Worm (Caenorhabditis elegans) whole organism, young adult: ENCODE results near the gene uncp-18.

Experiments
- C06A6.2 ChIP-seq: fragments of 200-800 bp; sonication (Bioruptor generic); conservative IDR thresholded peaks from 2 replicates; pipeline ENCODE4 v1.3.6; 2022; ENCODE audit warnings: missing genetic modification characterization, missing compliant biosample characterization
- F22D6.2 ChIP-seq: sonication (generic microtip); optimal IDR thresholded peaks from 2 replicates; lab custom pipeline; 2016; ENCODE audit warnings: mild to moderate bottlenecking, missing genetic modification characterization, missing compliant biosample characterization
- F33H1.4 ChIP-seq: fragments of 200-800 bp; sonication (Bioruptor generic); IDR thresholded peaks from 2 replicates; pipeline ENCODE4 v1.3.6; 2022; ENCODE audit warnings: missing genetic modification reagents, missing genetic modification characterization, missing compliant biosample characterization
- K11D2.4 ChIP-seq: fragments of 200-800 bp; sonication (Bioruptor generic); IDR thresholded peaks from 2 replicates; pipeline ENCODE4 v1.3.6; 2022; ENCODE audit warnings: missing genetic modification reagents, missing genetic modification characterization, missing compliant biosample characterization
- Y53G8AR.9 ChIP-seq: fragments of 200-800 bp; sonication (Bioruptor generic); conservative IDR thresholded peaks from 2 replicates; pipeline ENCODE4 v1.3.6; 2022; ENCODE audit warnings: missing genetic modification reagents, missing genetic modification characterization, missing compliant biosample characterization
- ama-1 ChIP-seq, 3 experiments: fragments of 150-350 bp in 1 of 3; sonication (generic microtip) in 2 of 3; optimal IDR thresholded peaks; 2 replicates each; lab custom pipeline; 2014 to 2018; ENCODE audit warnings: missing biosample characterization in 2 of 3, missing genetic modification characterization in 2 of 3, missing genetic modification reagents in 2 of 3
- aptf-2 ChIP-seq: fragments of 200-800 bp; sonication (Bioruptor generic); conservative IDR thresholded peaks from 2 replicates; pipeline ENCODE4 v1.3.6; 2022; ENCODE audit warnings: missing genetic modification reagents, missing genetic modification characterization, missing compliant biosample characterization
- aptf-3 ChIP-seq: fragments of 200-800 bp; sonication (Bioruptor generic); IDR thresholded peaks from 2 replicates; pipeline ENCODE4 v1.3.6; 2022; ENCODE audit warnings: missing genetic modification characterization, missing compliant biosample characterization
- attf-5 ChIP-seq: fragments of 200-800 bp; sonication (Bioruptor generic); optimal IDR thresholded peaks from 2 replicates; lab custom pipeline; 2018; ENCODE audit warnings: mild to moderate bottlenecking, missing genetic modification characterization, missing compliant biosample characterization
- bed-1 ChIP-seq: fragments of 200-800 bp; sonication (Bioruptor generic); IDR thresholded peaks from 2 replicates; pipeline ENCODE4 v1.3.6; 2022; ENCODE audit warnings: missing genetic modification reagents, missing genetic modification characterization, missing compliant biosample characterization
- ccch-3 ChIP-seq: fragments of 200-800 bp; sonication (Bioruptor generic); optimal IDR thresholded peaks from 2 replicates; lab custom pipeline; 2018; ENCODE audit warnings: mild to moderate bottlenecking, missing genetic modification characterization, missing compliant biosample characterization
- ceh-27 ChIP-seq: fragments of 200-800 bp; sonication (Bioruptor generic); optimal IDR thresholded peaks from 2 replicates; lab custom pipeline; 2018; ENCODE audit warnings: mild to moderate bottlenecking, missing genetic modification characterization, moderate library complexity, missing compliant biosample characterization
- ceh-40 ChIP-seq: fragments of 200-800 bp; sonication (Bioruptor generic); IDR thresholded peaks from 2 replicates; pipeline ENCODE4 v1.3.6; 2022; ENCODE audit warnings: missing genetic modification characterization, missing compliant biosample characterization
- efl-1 ChIP-seq: fragments of 150-350 bp; optimal IDR thresholded peaks from 2 replicates; lab custom pipeline; 2014; ENCODE audit warnings: missing biosample characterization, missing genetic modification reagents, missing genetic modification characterization
- hmg-1.2 ChIP-seq: fragments of 200-800 bp; sonication (Bioruptor generic); IDR thresholded peaks from 2 replicates; pipeline ENCODE4 v1.3.6; 2022; ENCODE audit warnings: missing genetic modification reagents, missing genetic modification characterization, missing compliant biosample characterization
- hrde-1 ChIP-seq: sonication (generic microtip); optimal IDR thresholded peaks from 2 replicates; lab custom pipeline; 2016; ENCODE audit warnings: missing genetic modification characterization, mild to moderate bottlenecking, missing compliant biosample characterization, moderate library complexity, missing genotype, missing genetic modification reagents, borderline replicate concordance
- let-607 ChIP-seq, 2 experiments: fragments of 200-800 bp in 1 of 2; sonication (Bioruptor generic) in 1 of 2; sonication (generic microtip) in 1 of 2; optimal IDR thresholded peaks; 2 replicates each; lab custom pipeline; 2016 to 2018; ENCODE audit warnings: mild to moderate bottlenecking in 2 of 2, missing compliant biosample characterization in 2 of 2, missing genetic modification characterization in 2 of 2, moderate library complexity in 2 of 2, missing genotype in 1 of 2
- lin-26 ChIP-seq: fragments of 200-800 bp; sonication (Bioruptor generic); IDR thresholded peaks from 2 replicates; pipeline ENCODE4 v1.3.6; 2022; ENCODE audit warnings: missing genetic modification reagents, missing genetic modification characterization, missing compliant biosample characterization
- lir-1 ChIP-seq: fragments of 200-800 bp; sonication (Bioruptor generic); conservative IDR thresholded peaks from 2 replicates; pipeline ENCODE4 v1.3.6; 2022; ENCODE audit warnings: missing genetic modification reagents, missing genetic modification characterization, missing compliant biosample characterization
- lsl-1 ChIP-seq: fragments of 200-800 bp; sonication (Bioruptor generic); optimal IDR thresholded peaks from 2 replicates; lab custom pipeline; 2018; ENCODE audit warnings: mild to moderate bottlenecking, missing genetic modification characterization, moderate library complexity, missing compliant biosample characterization
- madf-3 ChIP-seq: fragments of 200-800 bp; sonication (Bioruptor generic); IDR thresholded peaks from 2 replicates; pipeline ENCODE4 v1.3.6; 2022; ENCODE audit warnings: missing genetic modification reagents, missing genetic modification characterization, missing compliant biosample characterization
- madf-8 ChIP-seq: fragments of 200-800 bp; sonication (Bioruptor generic); conservative IDR thresholded peaks from 2 replicates; pipeline ENCODE4 v1.3.6; 2022; ENCODE audit warnings: missing genetic modification reagents, missing genetic modification characterization, missing compliant biosample characterization
- mcd-1 ChIP-seq: fragments of 200-800 bp; sonication (Bioruptor generic); IDR thresholded peaks from 2 replicates; pipeline ENCODE4 v1.3.6; 2022; ENCODE audit warnings: missing genetic modification reagents, missing genetic modification characterization, missing compliant biosample characterization
- nfyb-1 ChIP-seq: fragments of 200-800 bp; sonication (Bioruptor generic); IDR thresholded peaks from 2 replicates; pipeline ENCODE4 v1.3.6; 2022; ENCODE audit warnings: missing genetic modification reagents, missing genetic modification characterization, missing compliant biosample characterization
- nhr-80 ChIP-seq: sonication (generic microtip); optimal IDR thresholded peaks from 2 replicates; lab custom pipeline; 2016; ENCODE audit warnings: missing genetic modification characterization, missing compliant biosample characterization
- pbrm-1 ChIP-seq: fragments of 200-800 bp; sonication (Bioruptor generic); IDR thresholded peaks from 2 replicates; pipeline ENCODE4 v1.3.6; 2022; ENCODE audit warnings: missing genetic modification reagents, missing genetic modification characterization, missing compliant biosample characterization
- pha-4 ChIP-seq: fragments of 150-350 bp; sonication (generic microtip); optimal IDR thresholded peaks from 2 replicates; lab custom pipeline; 2014; ENCODE audit warnings: missing biosample characterization, missing genetic modification reagents, missing genetic modification characterization
- tbx-9 ChIP-seq: sonication (generic microtip); optimal IDR thresholded peaks from 2 replicates; lab custom pipeline; 2016; ENCODE audit warnings: borderline replicate concordance, missing genetic modification characterization, inconsistent platforms, missing compliant biosample characterization
- tlf-1 ChIP-seq: fragments of 200-800 bp; sonication (Bioruptor generic); optimal IDR thresholded peaks from 2 replicates; lab custom pipeline; 2018; ENCODE audit warnings: mild to moderate bottlenecking, missing genetic modification characterization, missing compliant biosample characterization
- xnd-1 ChIP-seq: sonication (generic microtip); optimal IDR thresholded peaks from 2 replicates; lab custom pipeline; 2016; ENCODE audit warnings: missing genotype, missing genetic modification reagents, missing genetic modification characterization, missing compliant biosample characterization
- ztf-18 ChIP-seq: sonication (generic microtip); optimal IDR thresholded peaks from 2 replicates; lab custom pipeline; 2016; ENCODE audit warnings: missing genotype, mild to moderate bottlenecking, missing genetic modification characterization, missing compliant biosample characterization
- ztf-3 ChIP-seq: fragments of 200-800 bp; sonication (Bioruptor generic); optimal IDR thresholded peaks from 2 replicates; lab custom pipeline; 2018; ENCODE audit warnings: mild to moderate bottlenecking, missing genetic modification characterization, missing compliant biosample characterization

Gene uncp-18

DNA sequence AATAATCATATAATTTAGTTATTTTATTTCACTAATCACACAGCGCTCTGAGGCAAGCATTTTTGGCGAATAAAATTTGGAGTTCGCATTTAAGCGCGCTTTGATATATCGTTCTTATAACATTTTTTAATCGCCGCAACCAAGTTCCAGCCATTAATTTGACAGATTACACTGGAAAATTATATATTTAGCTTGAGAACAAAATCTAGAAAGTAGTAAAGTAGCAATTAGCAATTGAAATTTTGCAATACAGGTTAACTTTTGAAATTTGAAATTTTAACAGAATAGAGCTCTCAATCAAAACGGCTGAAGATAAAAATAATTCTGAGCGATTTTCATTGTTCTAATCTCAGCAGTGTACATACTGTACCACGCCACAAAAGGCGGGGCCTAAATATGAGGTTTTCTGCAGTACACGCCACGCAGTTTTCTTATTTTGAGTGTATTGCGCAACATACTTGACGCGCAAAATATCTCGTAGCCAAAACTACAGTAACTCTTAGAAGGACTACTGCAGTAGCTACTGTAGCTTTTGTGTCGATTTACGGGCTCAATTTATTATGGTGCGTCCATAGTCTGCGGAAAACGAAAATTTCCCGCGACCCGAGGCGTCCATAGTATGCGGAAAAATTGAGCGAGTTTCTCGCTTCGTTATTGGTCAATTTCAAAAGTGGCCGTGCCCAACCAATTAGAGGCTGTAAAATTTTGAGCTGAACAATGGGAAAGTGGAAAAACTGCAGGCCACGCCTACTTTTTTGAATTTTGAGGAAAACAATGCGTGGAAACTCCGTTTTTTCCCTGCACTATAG, 36.9 kb downstream of the uncp-18 start (continued):
- peak; percentile 8; the same call in 1 of the 2 replicates for TF ChIP-seq mcd-1 (GFP tag; lab: Robert Waterston, UW)
- peak; percentile 65; the same call in 1 of the 2 replicates for TF ChIP-seq lin-26 (GFP tag; lab: Robert Waterston, UW)
- peak; percentile 74 for TF ChIP-seq lsl-1 (GFP tag; lab: Kevin White, UChicago)
- TF ChIP-seq nfyb-1 (GFP tag; lab: Robert Waterston, UW): 0 out of 2 replicates have a peak, but pooled peaks have one; percentile 22
- TF ChIP-seq ama-1 (optimal IDR thresholded peaks at IDR 0.05; lab: Kevin White, UChicago): no peak
- TF ChIP-seq ama-1 (GFP tag; optimal IDR thresholded peaks at IDR 0.05; lab: Kevin White, UChicago): peak; percentile 34 to 83
- TF ChIP-seq lir-1 (GFP tag; lab: Robert Waterston, UW): no peak

DNA sequence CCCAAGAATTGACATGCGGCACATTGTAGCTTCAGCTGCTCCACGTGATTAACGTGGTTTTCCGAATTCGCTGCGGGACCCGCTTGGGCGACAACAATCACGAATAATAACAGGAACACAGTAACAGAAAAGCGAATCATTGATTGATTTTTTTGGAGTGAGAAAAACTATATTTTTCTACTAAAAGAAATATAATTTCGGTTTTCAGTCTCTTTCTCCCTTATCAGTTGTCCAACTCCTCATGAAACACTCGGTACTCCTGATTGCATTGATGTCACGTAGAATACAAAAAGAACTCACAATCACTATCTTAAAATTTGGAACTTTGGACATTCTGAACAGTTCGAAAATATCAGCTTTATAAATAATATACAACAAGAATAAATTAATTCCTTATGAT, 38.5 kb downstream of the uncp-18 start, which contains the start of gene Y66H1A.5:
Gene Y66H1A.5, minus strand, starts transcription at position 265 of the 400 bp plus-strand sequence.
- no peak for TF ChIP-seq ztf-3 (GFP tag; lab: Kevin White, UChicago)
- TF ChIP-seq hmg-1.2 (GFP tag; lab: Robert Waterston, UW): no peak
- TF ChIP-seq tlf-1 (GFP tag; lab: Kevin White, UChicago): peak; percentile 37
- TF ChIP-seq F33H1.4 (GFP tag; lab: Robert Waterston, UW): no peak
- peak in 1 of 2 experiments; percentile 16 for TF ChIP-seq let-607 (tag; optimal IDR thresholded peaks at IDR 0.05; lab: Kevin White, UChicago)
- TF ChIP-seq ceh-27 (GFP tag; lab: Kevin White, UChicago): no peak
- TF ChIP-seq aptf-3 (GFP tag; lab: Robert Waterston, UW): no peak
- TF ChIP-seq madf-3: 0 out of 2 replicates have a peak, but pooled peaks have one; percentile 53
- TF ChIP-seq nhr-80 (tag; lab: Kevin White, UChicago): peak; percentile 50
- TF ChIP-seq tbx-9: no peak
- no peak for TF ChIP-seq pbrm-1

DNA sequence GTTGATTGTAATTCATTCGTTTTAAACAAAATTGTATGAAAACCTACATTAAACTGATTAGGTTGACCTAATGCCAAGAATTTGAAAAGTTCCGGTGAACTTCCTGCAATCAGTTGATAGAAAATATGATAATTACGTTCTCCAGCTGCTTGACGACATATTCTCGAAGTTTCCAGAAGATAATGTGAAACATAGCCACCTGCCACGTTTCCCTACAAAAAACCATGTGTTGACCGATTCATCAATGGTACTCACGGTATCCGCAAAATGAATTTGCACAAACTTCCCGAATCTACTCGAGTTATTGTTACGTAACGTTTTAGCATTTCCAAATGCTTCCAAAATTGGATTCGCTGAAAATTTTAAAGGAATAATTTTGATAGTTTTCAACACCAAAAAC, 48.0 kb downstream of the uncp-18 start:
- TF ChIP-seq aptf-2 (no peak), hrde-1 (tag; lab: Kevin White, UChicago) (no peak), efl-1 (GFP tag; lab: Kevin White, UChicago) (no peak), pbrm-1 (no peak), madf-8 (GFP tag; lab: Robert Waterston, UW) (no peak), C06A6.2 (GFP tag; lab: Robert Waterston, UW) (no peak), attf-5 (GFP tag; lab: Kevin White, UChicago) (no peak), ztf-18 (tag; lab: Kevin White, UChicago) (no peak), ceh-40 (GFP tag; lab: Robert Waterston, UW) (no peak), Y53G8AR.9 (GFP tag; lab: Robert Waterston, UW) (no peak), bed-1 (no peak), F22D6.2 (tag; lab: Kevin White, UChicago) (no peak), xnd-1 (no peak), K11D2.4 (GFP tag; lab: Robert Waterston, UW) (no peak)
- TF ChIP-seq, all 124 proteins: peak for 0

DNA sequence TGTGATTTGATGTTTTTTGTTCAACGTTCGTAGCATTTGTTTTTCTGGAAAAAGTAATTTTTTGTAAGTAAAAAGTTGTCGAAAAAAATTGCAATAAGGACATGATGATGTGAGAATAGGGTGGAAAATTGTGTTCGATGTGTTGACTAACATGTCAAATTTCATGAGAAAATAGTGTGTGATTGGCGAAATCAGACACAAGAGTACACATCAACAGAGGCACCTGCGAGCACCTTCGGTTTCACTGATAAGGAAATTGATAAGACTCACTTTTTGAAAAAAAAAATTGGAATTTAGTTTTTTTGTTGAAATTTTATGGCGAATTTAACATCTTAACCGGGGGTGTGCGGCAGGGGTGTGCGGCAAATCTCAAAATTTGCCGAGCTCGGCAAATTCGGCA, 50.1 kb downstream of the uncp-18 start, which contains the start of gene hum-8:
Gene hum-8, minus strand, starts transcription at position 46 of the 400 bp plus-strand sequence.
- TF ChIP-seq pha-4 (tag; lab: Kevin White, UChicago) (peak; percentile 58), nhr-80 (tag; lab: Kevin White, UChicago) (peak; percentile 83), ccch-3 (GFP tag; lab: Kevin White, UChicago) (no peak)
- TF ChIP-seq, all 124 proteins: peak for 2
